Fruit fly (Drosophila melanogaster): ENCODE measurements around the gene CG31517.

CG31517 gene

DNA sequence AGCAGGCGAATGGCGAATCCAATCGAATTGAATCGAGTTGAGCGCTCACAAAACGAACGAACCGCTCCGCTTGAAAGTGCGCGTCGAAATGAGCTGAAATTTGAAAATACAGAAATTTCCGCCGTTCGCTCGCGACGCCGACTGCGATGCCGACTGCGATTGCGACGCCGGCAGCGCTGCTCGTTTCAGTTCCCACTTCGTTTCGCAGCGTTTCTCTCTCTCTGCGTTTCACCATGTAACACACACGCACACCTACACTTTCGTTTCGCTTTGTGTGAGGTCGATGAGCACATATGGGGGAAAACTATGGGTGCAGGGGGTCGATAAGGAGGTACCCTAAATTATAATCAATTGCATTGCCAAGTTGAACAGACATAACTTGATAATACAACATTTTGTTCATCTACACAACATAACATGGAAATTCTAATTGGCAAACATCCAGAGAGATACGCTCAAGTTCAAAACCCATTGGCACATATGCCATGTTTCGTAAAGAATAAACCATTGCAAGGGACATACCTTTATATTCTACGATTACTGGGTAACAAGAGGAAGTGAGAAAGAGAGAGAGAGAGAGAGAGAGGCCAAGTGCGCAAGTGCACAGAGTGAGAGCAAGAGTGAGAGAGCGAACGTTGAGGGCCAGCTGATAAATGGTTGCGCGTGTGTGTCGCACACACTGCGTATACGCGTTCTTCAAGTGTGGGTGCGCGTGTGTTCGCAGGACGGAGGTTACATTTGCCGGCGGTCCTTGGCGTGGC, 35.2 kb downstream of the CG31517 start (continued):
- TF ChIP-seq CG2678 (tag; optimal IDR thresholded peaks at IDR 0.05) = peak; percentile 95

DNA sequence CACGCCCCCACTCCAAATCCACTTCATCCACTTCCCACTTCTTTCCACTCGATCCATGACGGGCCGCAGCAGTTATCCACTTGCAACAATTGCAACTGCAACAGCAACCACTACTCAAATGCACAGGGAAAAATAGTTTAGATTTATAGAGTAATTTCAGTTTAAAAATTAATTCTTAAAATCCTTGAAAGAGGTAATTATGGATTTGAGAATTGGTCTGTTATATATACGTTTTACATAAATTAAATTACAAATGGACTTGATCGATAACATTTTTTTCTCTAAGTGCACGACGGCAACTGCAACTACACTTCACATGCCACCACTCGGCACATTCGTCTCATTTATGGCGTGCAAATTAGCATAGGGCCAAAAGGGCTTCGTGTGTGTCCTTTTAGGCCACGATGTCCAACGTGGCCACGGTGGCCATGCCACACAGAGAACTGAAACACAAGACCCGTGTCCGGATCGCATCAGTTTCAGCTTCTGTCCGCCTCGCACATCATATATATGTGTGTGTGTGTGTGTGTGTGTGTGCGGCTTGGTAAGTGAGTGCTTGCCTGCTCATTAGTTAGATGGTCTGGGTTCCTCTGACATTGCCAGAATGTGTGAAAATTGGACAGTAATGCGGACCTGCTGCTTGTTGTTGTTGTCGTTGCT, 36.8 kb downstream of the CG31517 start:
- TF ChIP-seq da (GFP tag; optimal IDR thresholded peaks at IDR 0.05) = peak; percentile 18
- no peak for TF ChIP-seq Doc3 (GFP tag; IDR thresholded peaks at IDR 0.05; ENCODE audit: partially characterized antibody)
- peak; percentile 32 for TF ChIP-seq CG18599 (GFP tag; optimal IDR thresholded peaks at IDR 0.05)
- TF ChIP-seq CG6854 (GFP tag; optimal IDR thresholded peaks at IDR 0.05) = peak; percentile 43
- peak; percentile 73 for TF ChIP-seq CG32772 (GFP tag; IDR thresholded peaks at IDR 0.05)
- TF ChIP-seq CG4424 (GFP tag; optimal IDR thresholded peaks at IDR 0.05) = peak; percentile 81
- TF ChIP-seq ro (GFP tag; IDR thresholded peaks at IDR 0.05) = no peak
- peak; percentile 47 for TF ChIP-seq CG15601 (tag; optimal IDR thresholded peaks at IDR 0.05)
- TF ChIP-seq CG6813 (GFP tag; optimal IDR thresholded peaks at IDR 0.05) = peak; percentile 67
- peak; percentile 26 for TF ChIP-seq CHES-1-like (GFP tag; optimal IDR thresholded peaks at IDR 0.05)
- TF ChIP-seq CG7556 (GFP tag; optimal IDR thresholded peaks at IDR 0.05) = peak; percentile 76
- peak; percentile 43 for TF ChIP-seq ATbp (GFP tag; optimal IDR thresholded peaks at IDR 0.05)
- TF ChIP-seq CG9609 (GFP tag; optimal IDR thresholded peaks at IDR 0.05) = peak; percentile 42
- TF ChIP-seq PHDP (tag; optimal IDR thresholded peaks at IDR 0.05) = peak; percentile 58
- TF ChIP-seq Vsx1 (GFP tag; optimal IDR thresholded peaks at IDR 0.05) = peak; percentile 24
- TF ChIP-seq CG43689 (GFP tag; IDR thresholded peaks at IDR 0.05) = no peak
- TF ChIP-seq CG17829 (tag; optimal IDR thresholded peaks at IDR 0.05) = peak; percentile 92
- TF ChIP-seq toy (GFP tag; IDR thresholded peaks at IDR 0.05) = no peak
- TF ChIP-seq gsb (GFP tag; IDR thresholded peaks at IDR 0.05) = peak; percentile 20; the same call in 1 of the 2 replicates
- no peak for TF ChIP-seq CG10321 (GFP tag; IDR thresholded peaks at IDR 0.05)
- no peak for TF ChIP-seq sc (optimal IDR thresholded peaks at IDR 0.05)
- TF ChIP-seq sc (GFP tag; optimal IDR thresholded peaks at IDR 0.05) = peak; percentile 59
- TF ChIP-seq CG9215 (GFP tag; IDR thresholded peaks at IDR 0.05) = peak; percentile 39; the same call in 1 of the 2 replicates
- no peak for TF ChIP-seq CG13287 (GFP tag; IDR thresholded peaks at IDR 0.05; ENCODE audit: partially characterized antibody)
- TF ChIP-seq bcd (GFP tag; optimal IDR thresholded peaks at IDR 0.05) = peak; percentile 56
- peak; percentile 67 for TF ChIP-seq nom (GFP tag; optimal IDR thresholded peaks at IDR 0.05)
- peak; percentile 69 for TF ChIP-seq Kr (GFP tag; optimal IDR thresholded peaks at IDR 0.05)
- peak; percentile 85 for TF ChIP-seq ac (GFP tag; optimal IDR thresholded peaks at IDR 0.05)
- TF ChIP-seq CG17912 (GFP tag; optimal IDR thresholded peaks at IDR 0.05) = no peak
- no peak for TF ChIP-seq CG16779 (GFP tag; IDR thresholded peaks at IDR 0.05)
- TF ChIP-seq disco-r (GFP tag; optimal IDR thresholded peaks at IDR 0.05) = peak; percentile 57
- TF ChIP-seq BEAF-32 (GFP tag; optimal IDR thresholded peaks at IDR 0.05) = no peak
- peak; percentile 82 for TF ChIP-seq zf30C (GFP tag; optimal IDR thresholded peaks at IDR 0.05)
- TF ChIP-seq CG10979 (tag; optimal IDR thresholded peaks at IDR 0.05) = peak; percentile 90
- TF ChIP-seq CG3065 (GFP tag; optimal IDR thresholded peaks at IDR 0.05) = no peak
- peak; percentile 60 for TF ChIP-seq org-1 (GFP tag; optimal IDR thresholded peaks at IDR 0.05)
- TF ChIP-seq mirr (GFP tag; optimal IDR thresholded peaks at IDR 0.05) = no peak
- TF ChIP-seq Lhr (GFP tag; optimal IDR thresholded peaks at IDR 0.05) = peak; percentile 23
- no peak for TF ChIP-seq CG11560 (tag; IDR thresholded peaks at IDR 0.05)
- TF ChIP-seq ab (GFP tag; optimal IDR thresholded peaks at IDR 0.05) = no peak
- no peak for TF ChIP-seq CG4282 (GFP tag; optimal IDR thresholded peaks at IDR 0.05)
- TF ChIP-seq Med (GFP tag) = peak; percentile 76
- TF ChIP-seq Sox102F (GFP tag; optimal IDR thresholded peaks at IDR 0.05) = peak; percentile 75
- peak; percentile 42 for TF ChIP-seq vfl (GFP tag; optimal IDR thresholded peaks at IDR 0.05)
- peak; percentile 90 for TF ChIP-seq CG7271 (tag; optimal IDR thresholded peaks at IDR 0.05)

All from whole organism, embryonic.